Worm (Caenorhabditis elegans) whole organism, dauer: ENCODE results near the gene lin-22.

Experiments used
- unc-62 ChIP-seq: sonication (generic microtip); optimal IDR thresholded peaks from 2 replicates; lab custom pipeline; 2017; ENCODE audit warnings: missing biosample characterization, missing genetic modification reagents, missing genetic modification characterization

The lin-22 gene

DNA sequence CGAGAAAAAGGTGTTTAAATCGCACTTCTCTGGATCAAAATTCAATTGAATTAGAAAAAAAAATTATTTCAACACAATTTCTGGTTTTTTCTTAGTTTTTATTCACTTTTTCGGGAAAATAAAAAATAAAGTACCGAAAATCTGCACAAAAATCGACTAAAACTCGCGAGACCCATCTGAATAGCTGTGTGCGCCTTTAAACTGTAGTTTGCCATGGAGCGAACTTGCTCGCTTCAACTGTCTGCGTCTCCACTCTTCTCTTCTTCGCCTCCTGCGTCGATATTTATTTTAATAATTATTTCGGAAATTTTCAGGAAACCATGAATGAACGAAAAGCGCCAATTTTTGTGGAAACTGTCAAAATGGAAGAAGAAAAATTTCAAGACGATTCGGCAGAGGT is 36.3 kb downstream of the lin-22 start:
- no peak for TF ChIP-seq unc-62 (GFP tag; lab: Kevin White, UChicago)

DNA sequence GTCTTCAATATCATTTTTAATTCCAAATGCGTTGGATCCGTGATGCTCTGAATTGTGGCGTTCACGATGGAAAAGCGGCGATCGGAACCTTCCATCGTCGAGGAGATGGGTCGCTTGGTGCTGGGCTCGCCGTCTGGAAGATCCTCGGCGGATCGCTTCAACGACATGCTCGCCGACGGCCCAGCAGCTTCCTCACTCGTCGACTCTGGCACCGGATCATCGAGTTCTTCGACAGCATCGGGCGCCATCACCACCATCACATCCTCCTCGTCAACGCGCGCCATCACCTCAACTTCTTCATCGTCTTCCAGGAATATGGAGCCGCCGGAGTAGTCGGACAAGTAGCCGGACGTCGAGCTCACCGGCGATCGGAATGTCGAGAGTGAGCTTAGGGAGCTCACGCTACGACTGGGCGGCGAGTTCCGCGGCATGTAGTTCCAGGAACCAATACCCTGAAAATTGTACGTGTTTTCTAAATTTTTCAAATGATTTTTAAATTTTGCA is 43.5 kb downstream of the lin-22 start, which contains the start of gene Y67D8C.6:
Gene Y67D8C.6 (minus strand): TSS at position 454 of the 504 bp plus-strand sequence.
- no peak for TF ChIP-seq unc-62 (GFP tag; lab: Kevin White, UChicago)

DNA sequence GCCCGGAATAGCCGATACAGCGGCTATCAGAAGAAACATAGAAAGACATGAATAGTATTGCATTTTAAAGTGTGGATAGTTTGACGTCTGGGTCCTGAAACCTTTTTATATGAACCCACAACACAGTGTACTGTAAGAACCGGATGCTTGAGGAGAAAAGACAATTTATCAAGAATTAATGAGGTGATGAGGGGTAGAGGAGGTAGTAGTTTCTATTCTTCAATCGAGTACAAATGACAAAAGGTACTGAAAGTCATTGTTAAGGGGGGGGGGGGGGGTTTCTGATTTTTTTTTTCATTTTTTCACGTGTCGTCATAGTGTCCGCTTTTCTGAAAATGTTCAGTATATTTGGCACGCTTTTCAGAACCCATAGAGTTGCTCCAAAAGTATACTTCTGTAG is 47.3 kb downstream of the lin-22 start, which contains the start of gene Y67D8C.7:
Gene Y67D8C.7 (minus strand): TSS at position 101 of the 400 bp plus-strand sequence.
- no peak for TF ChIP-seq unc-62 (GFP tag; lab: Kevin White, UChicago)

DNA sequence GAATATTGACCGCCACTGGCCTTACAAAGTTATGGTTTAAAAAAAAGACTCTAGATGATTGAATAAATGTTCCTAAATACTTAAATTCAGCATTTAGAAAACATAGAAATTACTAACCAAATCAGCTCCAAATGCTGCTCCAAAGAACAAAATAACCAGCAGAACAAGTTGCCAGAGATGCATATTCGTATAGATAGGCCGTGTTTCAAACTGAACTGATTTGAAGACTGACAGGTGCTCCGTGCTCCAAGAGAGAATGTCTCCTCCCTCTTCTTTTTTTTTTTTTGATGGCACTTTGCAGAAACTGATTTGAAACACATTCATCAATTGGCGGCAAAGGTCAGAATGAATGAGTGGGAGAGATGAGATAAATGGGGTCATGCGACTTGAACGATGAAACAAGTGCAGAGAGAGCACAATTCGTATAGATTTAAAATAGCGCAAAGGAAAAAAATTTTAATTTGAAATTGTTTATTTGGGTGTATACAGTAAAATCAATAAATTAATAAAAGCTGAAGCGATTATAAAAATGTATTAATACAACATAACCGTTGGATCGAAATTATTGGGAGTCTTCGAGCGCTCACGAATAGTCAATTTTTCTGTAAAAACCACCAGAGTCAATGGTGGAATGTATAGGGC is 50.2 kb downstream of the lin-22 start, which contains the start of gene cpg-9:
Gene cpg-9 (minus strand): TSS at position 592 of the 642 bp plus-strand sequence.
- no peak for TF ChIP-seq unc-62 (GFP tag; lab: Kevin White, UChicago)

DNA sequence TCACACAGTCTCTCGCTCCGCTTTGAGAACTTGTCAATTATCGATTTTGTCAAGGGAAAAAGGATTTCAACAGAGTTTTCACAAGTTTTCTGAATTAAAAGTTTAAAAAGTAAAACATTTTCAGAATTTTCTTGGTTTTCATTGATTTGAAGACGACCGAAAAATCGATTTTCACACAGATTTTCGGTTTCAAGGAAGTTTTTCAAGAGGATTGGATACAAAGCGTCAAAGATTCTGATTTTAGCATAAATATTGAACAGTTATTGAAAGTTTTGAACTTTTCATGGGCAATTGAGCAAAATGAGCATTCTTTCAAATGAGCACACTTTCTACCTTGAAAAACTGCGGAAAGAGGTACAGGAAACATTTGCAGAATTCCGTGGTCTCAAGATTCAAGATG is 52.5 kb downstream of the lin-22 start, which contains the start of gene Y67D8C.2:
Gene Y67D8C.2 (plus strand): TSS at position 301 of the 400 bp plus-strand sequence.
- no peak for TF ChIP-seq unc-62 (GFP tag; lab: Kevin White, UChicago)
